Worm (Caenorhabditis elegans): ENCODE data around the gene F40G12.6.
"Not testable (repeated sequence)": the region's sequence is repeated elsewhere in the genome, so short reads cannot be mapped to it uniquely, and the experiment has no call there.

F40G12.6 gene

ce11 chrV:14312695-14313094 lies 39.8 kb upstream of the F40G12.6 start, which contains the start of gene F14D7.8:
F14D7.8 (minus strand) TSS chrV:14312795.
- TF ChIP-seq tra-4 (tag; optimal IDR thresholded peaks at IDR 0.05) (no peak), sea-1 (GFP tag; conservative IDR thresholded peaks at IDR 0.05) (no peak), B0310.2 (tag; optimal IDR thresholded peaks at IDR 0.05) (no peak), ama-1 (optimal IDR thresholded peaks at IDR 0.05) (no peak), pes-1 (GFP tag; IDR thresholded peaks at IDR 0.05) (no peak), scrt-1 (GFP tag; IDR thresholded peaks at IDR 0.05) (no peak), tbx-11 (GFP tag; IDR thresholded peaks at IDR 0.05) (no peak), hmbx-1 (tag; optimal IDR thresholded peaks at IDR 0.05) (no peak), hnd-1 (tag; optimal IDR thresholded peaks at IDR 0.05) (no peak), aly-1 (tag; optimal IDR thresholded peaks at IDR 0.05) (no peak), tbx-37 (GFP tag; conservative IDR thresholded peaks at IDR 0.05) (no peak)

DNA sequence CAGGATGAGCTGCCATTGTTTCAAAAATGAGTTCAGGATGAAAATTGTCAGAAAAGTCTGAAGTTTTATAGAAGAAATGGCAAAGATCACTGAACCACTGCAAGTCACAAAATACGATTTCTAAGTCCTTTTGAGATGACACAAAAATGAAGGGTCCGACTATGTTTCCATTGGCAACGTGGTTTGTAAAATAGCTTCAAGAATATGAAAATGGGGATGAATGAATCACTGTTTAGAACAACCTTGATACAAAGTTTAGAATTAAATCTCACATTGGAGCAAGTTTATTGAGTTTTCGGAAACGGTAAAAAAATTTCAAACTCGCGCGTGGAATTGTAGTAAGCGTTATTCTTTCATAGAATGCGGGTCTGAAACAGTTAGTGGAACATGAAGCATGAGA lies 38.2 kb upstream of the F40G12.6 start, which contains the start of gene ddn-3:
Gene ddn-3 (minus strand): TSS at position 101 of the 400 bp plus-strand sequence.
- TF ChIP-seq flt-1 (GFP tag; IDR thresholded peaks at IDR 0.05) (no peak), hnd-1 (tag; optimal IDR thresholded peaks at IDR 0.05) (no peak), aly-1 (tag; optimal IDR thresholded peaks at IDR 0.05) (no peak), tra-4 (tag; optimal IDR thresholded peaks at IDR 0.05) (no peak), hmbx-1 (tag; optimal IDR thresholded peaks at IDR 0.05) (no peak), ets-7 (tag; optimal IDR thresholded peaks at IDR 0.05) (no peak), F13C5.2 (tag; optimal IDR thresholded peaks at IDR 0.05) (no peak), tbx-11 (GFP tag; IDR thresholded peaks at IDR 0.05) (no peak), sea-1 (GFP tag; conservative IDR thresholded peaks at IDR 0.05) (no peak), ceh-36 (tag; optimal IDR thresholded peaks at IDR 0.05) (no peak), pes-1 (GFP tag; IDR thresholded peaks at IDR 0.05) (no peak), scrt-1 (GFP tag; IDR thresholded peaks at IDR 0.05) (no peak), B0310.2 (tag; optimal IDR thresholded peaks at IDR 0.05) (no peak)

DNA sequence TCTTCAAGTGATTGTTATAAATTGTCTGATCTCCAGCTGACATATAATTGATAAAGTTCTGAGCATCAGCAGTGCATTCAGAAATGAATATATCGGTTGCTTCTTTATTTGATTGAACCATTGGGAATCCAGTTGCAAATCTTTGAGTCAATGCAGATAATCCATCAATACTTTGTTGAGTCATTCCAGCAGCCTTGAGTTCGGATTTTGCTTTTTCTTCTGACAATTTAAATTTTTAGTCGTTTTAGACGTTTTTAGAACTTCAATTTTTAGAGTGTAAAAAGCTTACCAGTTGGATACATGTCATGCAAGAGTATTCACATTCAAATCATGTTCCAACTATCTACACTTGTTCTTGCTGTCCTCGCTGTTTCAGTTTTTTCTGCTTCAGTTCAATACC lies 36.7 kb upstream of the F40G12.6 start, which contains the start of gene F14D7.14:
Gene F14D7.14 (plus strand): TSS at position 301 of the 400 bp plus-strand sequence.
- not testable (repeated sequence) for TF ChIP-seq tbx-11 (GFP tag; IDR thresholded peaks at IDR 0.05); pes-1 (GFP tag; IDR thresholded peaks at IDR 0.05); aly-1 (tag; optimal IDR thresholded peaks at IDR 0.05)

DNA sequence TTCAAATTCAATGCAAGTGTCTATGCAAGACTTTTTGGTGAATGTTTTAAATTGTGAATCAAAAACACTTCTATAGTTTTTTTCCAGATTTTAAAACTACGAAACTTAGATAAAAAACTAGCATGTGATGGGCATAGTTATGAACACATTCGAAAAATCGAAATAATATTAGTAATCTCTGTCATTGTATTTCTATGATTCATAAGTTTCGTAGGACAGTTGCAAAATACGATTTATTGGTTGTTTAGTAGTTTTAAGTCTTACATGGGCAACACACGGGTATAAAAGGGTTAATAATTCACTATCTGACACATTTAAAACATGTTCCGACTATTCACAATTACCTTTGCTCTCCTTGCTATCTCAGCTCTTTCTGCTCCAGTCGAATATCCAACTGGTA lies 35.2 kb upstream of the F40G12.6 start, which contains the start of gene spig-5:
Gene spig-5 (plus strand): TSS at position 301 of the 400 bp plus-strand sequence.
- TF ChIP-seq pes-1 (GFP tag; IDR thresholded peaks at IDR 0.05); hnd-1 (tag; optimal IDR thresholded peaks at IDR 0.05); flt-1 (GFP tag; IDR thresholded peaks at IDR 0.05): not testable (repeated sequence)

ce11 chrV:14306771-14307170 lies 33.9 kb upstream of the F40G12.6 start, which contains the start of gene spig-4:
spig-4 (minus strand) TSS chrV:14306871.
- not testable (repeated sequence) for TF ChIP-seq pes-1 (GFP tag; IDR thresholded peaks at IDR 0.05); tbx-37 (GFP tag; conservative IDR thresholded peaks at IDR 0.05); scrt-1 (GFP tag; IDR thresholded peaks at IDR 0.05)

DNA sequence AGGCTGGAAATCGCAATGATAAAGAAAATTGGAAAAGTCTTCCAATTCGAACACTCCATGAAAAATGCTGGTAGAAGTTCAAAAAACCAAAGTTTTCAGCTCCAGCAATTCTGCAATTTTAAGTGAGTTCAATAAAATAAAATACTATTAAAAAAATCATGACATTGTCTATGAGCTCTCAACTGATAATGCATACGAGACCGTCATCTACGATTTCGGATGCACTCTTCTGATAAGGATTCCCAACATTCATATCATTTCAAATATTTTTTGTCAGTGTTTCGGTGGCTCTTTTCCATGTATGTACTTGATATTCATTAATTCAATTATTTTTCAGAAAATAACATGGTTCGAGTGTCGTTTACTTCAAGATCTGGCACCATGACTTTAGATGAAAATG lies 28.2 kb upstream of the F40G12.6 start, which contains the start of gene F14D7.6:
Gene F14D7.6 (plus strand): TSS at position 338 of the 400 bp plus-strand sequence.
- no peak for TF ChIP-seq F13C5.2 (tag; optimal IDR thresholded peaks at IDR 0.05)
- no peak for TF ChIP-seq ets-7 (tag; optimal IDR thresholded peaks at IDR 0.05)
- TF ChIP-seq tbx-11 (GFP tag; IDR thresholded peaks at IDR 0.05) = no peak
- no peak for TF ChIP-seq sea-1 (GFP tag; conservative IDR thresholded peaks at IDR 0.05)
- no peak for TF ChIP-seq pes-1 (GFP tag; IDR thresholded peaks at IDR 0.05)
- no peak for TF ChIP-seq scrt-1 (GFP tag; IDR thresholded peaks at IDR 0.05)
- TF ChIP-seq tbx-37 (GFP tag; conservative IDR thresholded peaks at IDR 0.05) = no peak
- TF ChIP-seq ceh-13 (GFP tag; optimal IDR thresholded peaks at IDR 0.05) = no peak
- no peak for TF ChIP-seq ceh-36 (tag; optimal IDR thresholded peaks at IDR 0.05)
- no peak for TF ChIP-seq hmbx-1 (tag; optimal IDR thresholded peaks at IDR 0.05)
- TF ChIP-seq hnd-1 (tag; optimal IDR thresholded peaks at IDR 0.05) = no peak
- no peak for TF ChIP-seq flt-1 (GFP tag; IDR thresholded peaks at IDR 0.05)
- TF ChIP-seq aly-1 (tag; optimal IDR thresholded peaks at IDR 0.05) = no peak
- TF ChIP-seq tra-4 (tag; optimal IDR thresholded peaks at IDR 0.05) = no peak
- TF ChIP-seq hmg-4 (GFP tag; optimal IDR thresholded peaks at IDR 0.05) = no peak
- no peak for TF ChIP-seq ama-1 (optimal IDR thresholded peaks at IDR 0.05)
- no peak for TF ChIP-seq B0310.2 (tag; optimal IDR thresholded peaks at IDR 0.05)

ce11 chrV:14299569-14300064 lies 26.7 kb upstream of the F40G12.6 start, which contains the start of the genes spig-3 and F14D7.12:
spig-3 (minus strand) TSS chrV:14299669.
F14D7.12 (plus strand) TSS chrV:14300014.
- no peak for TF ChIP-seq aly-1 (tag; optimal IDR thresholded peaks at IDR 0.05)
- no peak for TF ChIP-seq tbx-37 (GFP tag; conservative IDR thresholded peaks at IDR 0.05)
- no peak for TF ChIP-seq ceh-13 (GFP tag; optimal IDR thresholded peaks at IDR 0.05)
- TF ChIP-seq hnd-1 (tag; optimal IDR thresholded peaks at IDR 0.05) = no peak
- no peak for TF ChIP-seq ceh-36 (tag; optimal IDR thresholded peaks at IDR 0.05)
- no peak for TF ChIP-seq F13C5.2 (tag; optimal IDR thresholded peaks at IDR 0.05)
- TF ChIP-seq hmbx-1 (tag; optimal IDR thresholded peaks at IDR 0.05) = no peak
- TF ChIP-seq tra-4 (tag; optimal IDR thresholded peaks at IDR 0.05) = no peak
- TF ChIP-seq scrt-1 (GFP tag; IDR thresholded peaks at IDR 0.05) = no peak
- no peak for TF ChIP-seq flt-1 (GFP tag; IDR thresholded peaks at IDR 0.05)
- no peak for TF ChIP-seq B0310.2 (tag; optimal IDR thresholded peaks at IDR 0.05)
- no peak for TF ChIP-seq tbx-11 (GFP tag; IDR thresholded peaks at IDR 0.05)
- no peak for TF ChIP-seq ama-1 (optimal IDR thresholded peaks at IDR 0.05)
- no peak for TF ChIP-seq pes-1 (GFP tag; IDR thresholded peaks at IDR 0.05)
- TF ChIP-seq ets-7 (tag; optimal IDR thresholded peaks at IDR 0.05) = no peak
- TF ChIP-seq sea-1 (GFP tag; conservative IDR thresholded peaks at IDR 0.05) = no peak
- no peak for TF ChIP-seq hmg-4 (GFP tag; optimal IDR thresholded peaks at IDR 0.05)

- TF ChIP-seq hmg-4 (GFP tag; optimal IDR thresholded peaks at IDR 0.05) (no peak), tbx-37 (GFP tag; conservative IDR thresholded peaks at IDR 0.05) (no peak), hnd-1 (tag; optimal IDR thresholded peaks at IDR 0.05) (no peak), aly-1 (tag; optimal IDR thresholded peaks at IDR 0.05) (no peak), sea-1 (GFP tag; conservative IDR thresholded peaks at IDR 0.05) (no peak), scrt-1 (GFP tag; IDR thresholded peaks at IDR 0.05) (no peak), tbx-11 (GFP tag; IDR thresholded peaks at IDR 0.05) (no peak), ets-7 (tag; optimal IDR thresholded peaks at IDR 0.05) (no peak), flt-1 (GFP tag; IDR thresholded peaks at IDR 0.05) (no peak), ceh-13 (GFP tag; optimal IDR thresholded peaks at IDR 0.05) (no peak), pes-1 (GFP tag; IDR thresholded peaks at IDR 0.05) (no peak), hmbx-1 (tag; optimal IDR thresholded peaks at IDR 0.05) (no peak), B0310.2 (tag; optimal IDR thresholded peaks at IDR 0.05) (no peak), ama-1 (optimal IDR thresholded peaks at IDR 0.05) (no peak), tra-4 (tag; optimal IDR thresholded peaks at IDR 0.05) (no peak)
These were observed 23.6 kb upstream of the F40G12.6 start, which contains the start of gene F14D7.3 for ce11 chrV:14296499-14296898. F14D7.3 (plus strand) TSS chrV:14296799.
